Worm (Caenorhabditis elegans) whole organism, late embryonic: ENCODE results near the gene D1044.1.

ENCODE experiments used
- C08G9.2 ChIP-seq: sonication (generic microtip); optimal IDR thresholded peaks from 2 replicates; lab custom pipeline; 2016; ENCODE audit warnings: mild to moderate bottlenecking, missing genetic modification characterization, moderate library complexity, missing compliant biosample characterization
- K09A11.1 ChIP-seq: sonication (generic microtip); optimal IDR thresholded peaks from 2 replicates; lab custom pipeline; 2017; ENCODE audit warnings: antibody characterized with exemption, mild to moderate bottlenecking, missing genetic modification characterization, missing compliant biosample characterization; ENCODE audit not compliant: insufficient read depth
- T23F11.4 ChIP-seq: fragments of 200-800 bp; sonication (Bioruptor generic); optimal IDR thresholded peaks from 2 replicates; lab custom pipeline; 2018; ENCODE audit warnings: mild to moderate bottlenecking, missing genetic modification characterization, missing compliant biosample characterization
- Y22D7AL.16 ChIP-seq: sonication (generic microtip); optimal IDR thresholded peaks from 2 replicates; lab custom pipeline; 2016; ENCODE audit warnings: missing genetic modification characterization, missing compliant biosample characterization
- ceh-14 ChIP-seq: sonication (generic microtip); optimal IDR thresholded peaks from 2 replicates; lab custom pipeline; 2016; ENCODE audit warnings: missing genotype, missing genetic modification characterization, missing compliant biosample characterization
- ceh-18 ChIP-seq: sonication (generic microtip); optimal IDR thresholded peaks from 2 replicates; lab custom pipeline; 2016; ENCODE audit warnings: missing genetic modification characterization, missing compliant biosample characterization
- ceh-2 ChIP-seq: sonication (generic microtip); optimal IDR thresholded peaks from 2 replicates; lab custom pipeline; 2016; ENCODE audit warnings: missing genotype, missing genetic modification characterization, missing compliant biosample characterization
- ceh-22 ChIP-seq: sonication (generic microtip); optimal IDR thresholded peaks from 2 replicates; lab custom pipeline; 2017; ENCODE audit warnings: missing biosample characterization, missing genetic modification characterization
- ceh-24 ChIP-seq: sonication (generic microtip); optimal IDR thresholded peaks from 2 replicates; lab custom pipeline; 2016; ENCODE audit warnings: mild to moderate bottlenecking, missing genetic modification characterization, missing compliant biosample characterization
- ceh-31 ChIP-seq: sonication (generic microtip); optimal IDR thresholded peaks from 2 replicates; lab custom pipeline; 2016; ENCODE audit warnings: missing genetic modification characterization, missing compliant biosample characterization
- ceh-34 ChIP-seq: sonication (generic microtip); optimal IDR thresholded peaks from 2 replicates; lab custom pipeline; 2016; ENCODE audit warnings: mild to moderate bottlenecking, missing genetic modification characterization, missing compliant biosample characterization
- ceh-45 ChIP-seq: fragments of 200-800 bp; sonication (Bioruptor generic); IDR thresholded peaks from 2 replicates; pipeline ENCODE4 v1.3.6; 2022; ENCODE audit warnings: missing genetic modification reagents, missing genetic modification characterization, missing compliant biosample characterization
- ceh-48 ChIP-seq: sonication (generic microtip); optimal IDR thresholded peaks from 2 replicates; lab custom pipeline; 2016; ENCODE audit warnings: missing genetic modification characterization, inconsistent platforms, missing compliant biosample characterization
- ceh-6 ChIP-seq: fragments of 200-800 bp; sonication (Bioruptor generic); optimal IDR thresholded peaks from 2 replicates; lab custom pipeline; 2018; ENCODE audit warnings: mild to moderate bottlenecking, missing genetic modification characterization, missing compliant biosample characterization
- ceh-9 ChIP-seq: sonication (generic microtip); optimal IDR thresholded peaks from 2 replicates; lab custom pipeline; 2016; ENCODE audit warnings: mild to moderate bottlenecking, missing genetic modification characterization, inconsistent platforms, missing compliant biosample characterization
- che-1 ChIP-seq: sonication (generic microtip); optimal IDR thresholded peaks from 2 replicates; lab custom pipeline; 2016; ENCODE audit warnings: mild to moderate bottlenecking, missing genetic modification characterization, missing compliant biosample characterization
- dmd-4 ChIP-seq: sonication (generic microtip); optimal IDR thresholded peaks from 2 replicates; lab custom pipeline; 2016; ENCODE audit warnings: borderline replicate concordance, missing genetic modification characterization, missing compliant biosample characterization
- elt-2 ChIP-seq: sonication (generic microtip); optimal IDR thresholded peaks from 2 replicates; lab custom pipeline; 2016; ENCODE audit warnings: missing genetic modification reagents, missing genetic modification characterization, missing compliant biosample characterization
- elt-4 ChIP-seq: sonication (generic microtip); optimal IDR thresholded peaks from 2 replicates; lab custom pipeline; 2016; ENCODE audit warnings: missing genetic modification characterization, missing compliant biosample characterization
- ets-4 ChIP-seq: sonication (generic microtip); optimal IDR thresholded peaks from 2 replicates; lab custom pipeline; 2016; ENCODE audit warnings: missing genetic modification characterization, missing compliant biosample characterization
- eyg-1 ChIP-seq: sonication (generic microtip); optimal IDR thresholded peaks from 2 replicates; lab custom pipeline; 2016; ENCODE audit warnings: missing genotype, missing genetic modification characterization, missing compliant biosample characterization
- fkh-10 ChIP-seq: fragments of 150-350 bp; optimal IDR thresholded peaks from 2 replicates; lab custom pipeline; 2014; ENCODE audit warnings: missing biosample characterization, missing genetic modification reagents, missing genetic modification characterization
- fkh-6 ChIP-seq: sonication (generic microtip); optimal IDR thresholded peaks from 2 replicates; lab custom pipeline; 2016; ENCODE audit warnings: missing genetic modification characterization, missing compliant biosample characterization
- gmeb-2 ChIP-seq: sonication (generic microtip); optimal IDR thresholded peaks from 2 replicates; lab custom pipeline; 2016; ENCODE audit warnings: missing genetic modification characterization, inconsistent platforms, missing compliant biosample characterization
- hlh-13 ChIP-seq: fragments of 200-800 bp; sonication (Bioruptor generic); optimal IDR thresholded peaks from 2 replicates; lab custom pipeline; 2018; ENCODE audit warnings: mild to moderate bottlenecking, missing genetic modification characterization, missing compliant biosample characterization
- hlh-8 ChIP-seq: sonication (generic microtip); optimal IDR thresholded peaks from 2 replicates; lab custom pipeline; 2016; ENCODE audit warnings: missing genotype, missing genetic modification characterization, missing compliant biosample characterization
- madf-2 ChIP-seq: sonication (generic microtip); optimal IDR thresholded peaks from 2 replicates; lab custom pipeline; 2017; ENCODE audit warnings: missing genetic modification characterization, missing compliant biosample characterization
- mec-3 ChIP-seq: sonication (generic microtip); optimal IDR thresholded peaks from 2 replicates; lab custom pipeline; 2016; ENCODE audit warnings: borderline replicate concordance, missing genetic modification characterization, missing compliant biosample characterization
- nfya-1 ChIP-seq: sonication (generic microtip); optimal IDR thresholded peaks from 2 replicates; lab custom pipeline; 2017; ENCODE audit warnings: missing genetic modification characterization, mild to moderate bottlenecking, missing compliant biosample characterization, antibody characterized with exemption, moderate library complexity
- nhr-11 ChIP-seq: fragments of 150-350 bp; optimal IDR thresholded peaks from 2 replicates; lab custom pipeline; 2014; ENCODE audit warnings: missing biosample characterization, missing genetic modification characterization
- odd-2 ChIP-seq: sonication (generic microtip); optimal IDR thresholded peaks from 2 replicates; lab custom pipeline; 2017; ENCODE audit warnings: antibody characterized with exemption, mild to moderate bottlenecking, missing genetic modification characterization, missing compliant biosample characterization
- pag-3 ChIP-seq: sonication (generic microtip); optimal IDR thresholded peaks from 2 replicates; lab custom pipeline; 2016; ENCODE audit warnings: missing compliant biosample characterization, missing genetic modification characterization, borderline replicate concordance
- pat-9 ChIP-seq: fragments of 200-800 bp; sonication (Bioruptor generic); optimal IDR thresholded peaks from 2 replicates; lab custom pipeline; 2018; ENCODE audit warnings: mild to moderate bottlenecking, missing genetic modification characterization, moderate library complexity, missing compliant biosample characterization
- pha-2 ChIP-seq: sonication (generic microtip); optimal IDR thresholded peaks from 2 replicates; lab custom pipeline; 2017; ENCODE audit warnings: mild to moderate bottlenecking, missing genetic modification characterization, missing compliant biosample characterization
- pqm-1 ChIP-seq: sonication (generic microtip); optimal IDR thresholded peaks from 2 replicates; lab custom pipeline; 2016; ENCODE audit warnings: missing genetic modification characterization, missing compliant biosample characterization
- pros-1 ChIP-seq: fragments of 150-350 bp; optimal IDR thresholded peaks from 2 replicates; lab custom pipeline; 2014; ENCODE audit warnings: missing biosample characterization, missing genetic modification reagents, missing genetic modification characterization
- ref-2 ChIP-seq: sonication (generic microtip); optimal IDR thresholded peaks from 2 replicates; lab custom pipeline; 2016; ENCODE audit warnings: missing genetic modification characterization, missing compliant biosample characterization
- rnt-1 ChIP-seq: sonication (generic microtip); optimal IDR thresholded peaks from 2 replicates; lab custom pipeline; 2016; ENCODE audit warnings: missing genetic modification characterization, missing compliant biosample characterization
- syd-9 ChIP-seq: sonication (generic microtip); optimal IDR thresholded peaks from 2 replicates; lab custom pipeline; 2016; ENCODE audit warnings: mild to moderate bottlenecking, missing genetic modification characterization, moderate library complexity, missing compliant biosample characterization
- tbx-2 ChIP-seq: sonication (generic microtip); optimal IDR thresholded peaks from 2 replicates; lab custom pipeline; 2016; ENCODE audit warnings: missing genetic modification characterization, missing compliant biosample characterization
- tbx-7 ChIP-seq: sonication (generic microtip); optimal IDR thresholded peaks from 2 replicates; lab custom pipeline; 2016; ENCODE audit warnings: missing genotype, missing genetic modification characterization, missing compliant biosample characterization
- unc-3 ChIP-seq, 2 experiments: fragments of 200-800 bp in 1 of 2; sonication (Bioruptor generic) in 1 of 2; sonication (generic microtip) in 1 of 2; conservative IDR thresholded peaks in 1 of 2; optimal IDR thresholded peaks in 1 of 2; 2 replicates each; pipeline versions ENCODE4 v1.3.6 to Lab custom; 2016 to 2022; ENCODE audit warnings: missing compliant biosample characterization in 2 of 2, missing genetic modification characterization in 2 of 2, missing genetic modification reagents in 1 of 2
- unc-55 ChIP-seq: sonication (generic microtip); optimal IDR thresholded peaks from 2 replicates; lab custom pipeline; 2017; ENCODE audit warnings: missing biosample characterization, missing genetic modification reagents, missing genetic modification characterization
- unc-86 ChIP-seq: sonication (generic microtip); optimal IDR thresholded peaks from 2 replicates; lab custom pipeline; 2016; ENCODE audit warnings: missing genetic modification characterization, missing compliant biosample characterization
- ztf-16 ChIP-seq: sonication (generic microtip); optimal IDR thresholded peaks from 2 replicates; lab custom pipeline; 2017; ENCODE audit warnings: missing genetic modification characterization, missing compliant biosample characterization

D1044.1 gene

DNA sequence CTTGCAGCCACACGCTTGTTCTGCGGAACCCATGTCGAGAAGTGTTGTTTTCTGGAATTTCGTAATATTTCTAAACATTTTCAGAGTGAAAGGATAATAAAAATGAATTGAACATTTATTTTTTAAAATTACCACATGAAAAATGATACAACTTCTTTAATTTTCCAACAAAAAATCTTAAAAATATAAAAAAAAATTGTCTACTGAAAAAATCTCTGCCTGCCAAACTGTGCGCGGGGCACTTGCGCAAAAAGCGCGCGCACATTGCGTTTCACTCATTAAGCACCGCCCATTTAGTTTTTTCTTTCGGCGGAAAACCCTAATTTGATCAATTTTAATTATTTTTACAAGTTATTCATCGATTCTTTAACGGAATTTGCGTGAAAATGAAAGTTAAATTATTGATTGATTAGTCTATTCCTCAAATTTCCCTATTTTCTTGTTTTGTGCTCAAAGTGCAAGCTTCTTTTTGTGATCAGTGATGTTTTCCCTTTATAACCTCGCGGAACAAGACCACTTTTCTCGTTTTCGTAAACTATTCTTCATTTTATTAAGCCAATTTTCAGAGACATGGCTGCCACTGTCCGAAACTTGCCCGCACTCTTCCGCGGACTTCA, 10.9 kb downstream of the D1044.1 start, which contains the start of the genes nmad-1 and hach-1 (continued):
- TF ChIP-seq C08G9.2 (tag; lab: Kevin White, UChicago) (peak; percentile 75), mec-3 (peak; percentile 2), ceh-48 (tag; lab: Kevin White, UChicago) (peak; percentile 67), ceh-2 (tag; lab: Kevin White, UChicago) (peak; percentile 96), tbx-2 (tag; lab: Kevin White, UChicago) (peak; percentile 96), ets-4 (tag; lab: Kevin White, UChicago) (peak; percentile 90), hlh-8 (tag; lab: Kevin White, UChicago) (peak; percentile 92), odd-2 (tag; lab: Kevin White, UChicago) (peak; percentile 90), ceh-18 (tag; lab: Kevin White, UChicago) (peak; percentile 69), Y22D7AL.16 (tag; lab: Kevin White, UChicago) (peak; percentile 73), ceh-22 (tag; lab: Kevin White, UChicago) (no peak), pat-9 (tag; lab: Kevin White, UChicago) (peak; percentile 94), ceh-9 (peak; percentile 67), eyg-1 (tag; lab: Kevin White, UChicago) (peak; percentile 93), unc-86 (peak; percentile 93), ceh-24 (peak; percentile 82), fkh-6 (tag; lab: Kevin White, UChicago) (peak; percentile 84), pag-3 (peak; percentile 64), unc-55 (GFP tag; lab: Kevin White, UChicago) (no peak), nhr-11 (tag; lab: Kevin White, UChicago) (no peak), che-1 (peak; percentile 89)
- TF ChIP-seq, all 69 proteins: peak for 59

DNA sequence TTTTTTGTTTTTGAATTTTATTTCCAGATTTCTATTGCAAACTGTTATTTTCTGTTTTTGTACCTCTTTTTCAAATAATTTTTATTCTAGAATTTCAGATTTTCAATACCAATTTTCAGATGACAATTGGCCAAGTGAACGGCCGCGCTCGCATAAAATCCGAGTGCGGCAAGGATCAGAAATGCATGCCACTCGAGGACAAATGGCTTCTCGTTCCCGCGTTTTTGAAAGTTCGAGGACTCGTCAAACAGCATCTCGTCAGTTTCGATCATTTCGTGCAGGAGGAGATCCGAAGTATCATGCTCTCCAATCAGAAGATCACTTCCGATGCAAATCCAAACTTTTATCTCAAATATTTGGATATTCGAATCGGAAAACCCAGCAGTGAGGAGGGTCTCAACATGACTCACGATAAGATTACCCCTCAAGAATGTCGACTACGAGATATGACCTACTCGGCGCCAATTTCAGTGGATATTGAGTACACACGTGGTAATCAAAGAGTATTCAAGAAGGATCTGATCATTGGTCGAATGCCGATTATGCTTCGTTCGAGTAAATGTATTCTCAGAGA, 13.2 kb downstream of the D1044.1 start, which contains the start of gene rpc-2:
Gene rpc-2 (plus strand): TSS at position 120 of the 574 bp plus-strand sequence.
- TF ChIP-seq ceh-34 (tag; lab: Kevin White, UChicago) (no peak), syd-9 (tag; lab: Kevin White, UChicago) (no peak), ref-2 (tag; lab: Kevin White, UChicago) (no peak), madf-2 (no peak), ceh-18 (tag; lab: Kevin White, UChicago) (no peak), elt-4 (no peak), K09A11.1 (no peak), hlh-13 (GFP tag; lab: Kevin White, UChicago) (no peak), ceh-9 (no peak), pros-1 (tag; lab: Kevin White, UChicago) (no peak)
- TF ChIP-seq, all 69 proteins: peak for 0

DNA sequence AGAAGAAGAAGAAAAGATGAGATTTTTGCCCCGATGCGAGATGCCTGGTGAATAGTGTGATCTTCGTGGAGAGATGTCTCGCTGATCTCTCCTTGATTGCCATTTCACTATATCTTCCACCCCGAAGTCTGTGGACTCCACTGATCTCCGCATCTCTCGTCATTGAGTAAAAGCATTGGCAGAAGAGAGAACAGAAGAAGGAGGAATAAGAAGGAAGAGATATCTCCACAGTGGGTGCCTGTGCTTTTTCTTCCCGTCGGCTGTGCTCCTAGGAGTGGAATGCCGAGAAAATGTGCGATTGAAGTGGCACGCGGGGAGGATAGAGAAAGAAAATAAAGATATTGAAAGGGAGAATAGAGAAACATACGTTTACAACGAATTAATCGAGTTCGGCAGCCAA, 19.6 kb downstream of the D1044.1 start:
- TF ChIP-seq ceh-34 (tag; lab: Kevin White, UChicago) (peak; percentile 60), rnt-1 (tag; lab: Kevin White, UChicago) (peak; percentile 65), ceh-45 (GFP tag; lab: Robert Waterston, UW) (no peak), elt-2 (no peak), ceh-6 (no peak), nhr-11 (tag; lab: Kevin White, UChicago) (no peak), che-1 (no peak), dmd-4 (no peak), tbx-7 (no peak), mec-3 (no peak), eyg-1 (tag; lab: Kevin White, UChicago) (no peak), fkh-10 (GFP tag; lab: Kevin White, UChicago) (no peak), ceh-14 (tag; lab: Kevin White, UChicago) (no peak), ceh-18 (tag; lab: Kevin White, UChicago) (peak; percentile 86), K09A11.1 (no peak), ztf-16 (tag; lab: Kevin White, UChicago) (no peak), unc-3 (GFP tag; conservative IDR thresholded peaks at IDR 0.05; lab: Robert Waterston, UW) (no peak), unc-3 (tag; optimal IDR thresholded peaks at IDR 0.05; lab: Kevin White, UChicago) (no peak), ceh-24 (no peak), pqm-1 (tag; lab: Kevin White, UChicago) (no peak), ceh-31 (tag; lab: Kevin White, UChicago) (no peak), syd-9 (tag; lab: Kevin White, UChicago) (no peak), pros-1 (tag; lab: Kevin White, UChicago) (no peak), gmeb-2 (no peak), nfya-1 (tag; lab: Kevin White, UChicago) (peak; percentile 62), odd-2 (tag; lab: Kevin White, UChicago) (no peak), hlh-8 (tag; lab: Kevin White, UChicago) (peak; percentile 54), unc-55 (GFP tag; lab: Kevin White, UChicago) (peak; percentile 42), pha-2 (no peak), T23F11.4 (GFP tag; lab: Kevin White, UChicago) (no peak), ets-4 (tag; lab: Kevin White, UChicago) (no peak)
